Worm (Caenorhabditis elegans) whole organism, L3 larva: ENCODE results near the gene immt-2.

Source experiments
- ama-1 ChIP-seq: fragments of 150-350 bp; optimal IDR thresholded peaks from 2 replicates; lab custom pipeline; 2018
- ztf-11 ChIP-seq: fragments of 150-350 bp; optimal IDR thresholded peaks from 2 replicates; lab custom pipeline; 2014; ENCODE audit warnings: missing biosample characterization, missing genetic modification characterization

- peak; percentile 29 for TF ChIP-seq ama-1 (lab: Kevin White, UChicago)
- TF ChIP-seq ztf-11 = no peak
Measured at ce11 chrV:16780554-16780953, 8.5 kb upstream of the immt-2 start.
